Fruit fly (Drosophila melanogaster) whole organism, pupa: ENCODE data around the gene CG14282.

Source experiments
- CG13204 ChIP-seq: fragments of 200-800 bp; sonication (Bioruptor generic); optimal IDR thresholded peaks from 2 replicates; lab custom pipeline; 2018; ENCODE audit warnings: missing biosample characterization, mild to moderate bottlenecking, missing genetic modification characterization, moderate library complexity
- D1 ChIP-seq: fragments of 200-800 bp; sonication (Bioruptor generic); optimal IDR thresholded peaks from 2 replicates; lab custom pipeline; 2018; ENCODE audit warnings: missing biosample characterization, mild to moderate bottlenecking, missing genetic modification characterization, moderate library complexity
- Pif1A ChIP-seq: fragments of 200-800 bp; sonication (Bioruptor generic); optimal IDR thresholded peaks from 3 replicates; lab custom pipeline; 2016; ENCODE audit warnings: missing biosample characterization, missing genetic modification characterization
- fd96Ca ChIP-seq: fragments of 200-800 bp; sonication (Bioruptor generic); IDR thresholded peaks from 3 replicates; pipeline ENCODE4 v1.3.6; 2022; ENCODE audit warnings: missing biosample characterization, missing genetic modification characterization
- gl ChIP-seq: fragments of 200-800 bp; sonication (Bioruptor generic); optimal IDR thresholded peaks from 2 replicates; lab custom pipeline; 2018; ENCODE audit warnings: missing biosample characterization, mild to moderate bottlenecking, missing genetic modification characterization

DNA sequence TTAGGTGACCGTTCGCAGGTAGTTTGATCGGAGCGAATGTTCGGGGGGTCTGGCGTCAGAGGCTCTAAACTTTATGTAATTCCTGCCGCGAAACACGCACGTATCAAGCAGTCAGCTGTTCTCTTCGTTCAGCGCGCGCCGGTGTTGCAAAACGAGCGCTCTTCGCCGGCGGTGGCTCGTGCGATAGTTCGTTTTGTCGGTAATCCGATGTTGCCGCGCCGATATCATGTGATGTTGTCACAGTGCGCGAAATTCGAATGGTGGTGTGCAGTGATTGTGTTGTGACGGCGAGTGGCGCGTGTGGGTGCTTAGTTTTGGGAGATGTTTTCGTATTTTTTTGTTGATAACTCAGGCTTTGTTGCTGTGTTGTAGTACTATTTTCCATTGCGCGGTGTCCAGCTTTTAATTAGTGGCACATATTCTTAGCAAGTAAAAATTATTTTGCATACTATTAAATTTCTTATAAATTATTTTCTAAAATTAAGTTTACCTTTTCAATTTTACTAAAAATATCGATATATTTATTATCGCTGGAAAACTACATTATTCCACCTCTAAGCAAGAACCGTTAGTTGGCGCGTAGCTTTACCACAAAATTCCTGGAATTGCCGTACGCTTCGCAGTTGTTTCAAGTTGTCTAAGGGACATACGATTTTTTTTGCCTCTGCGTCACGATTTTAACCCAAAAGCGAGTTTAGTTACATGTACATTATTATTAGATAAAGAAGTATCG is 20.0 kb upstream of the CG14282 start, which contains the start of gene nanos:
- TF ChIP-seq gl (tag; lab: Kevin White, UChicago) (no peak), CG13204 (GFP tag; lab: Kevin White, UChicago) (no peak), D1 (tag; lab: Kevin White, UChicago) (no peak), Pif1A (GFP tag; lab: Kevin White, UChicago) (no peak), fd96Ca (GFP tag; lab: Robert Waterston, UW) (peak; percentile 66; the same call in 1 of the 3 replicates)
